Worm (Caenorhabditis elegans) whole organism, L3 larva: ENCODE data around the gene srz-25.

Experiments used
- R02D3.7 ChIP-seq: fragments of 150-350 bp; optimal IDR thresholded peaks from 2 replicates; lab custom pipeline; 2014; ENCODE audit warnings: missing biosample characterization, missing genetic modification characterization
- ama-1 ChIP-seq: fragments of 150-350 bp; optimal IDR thresholded peaks from 2 replicates; lab custom pipeline; 2018
- elt-3 ChIP-seq, 3 experiments: fragments of 150-350 bp in 1 of 3; sonication (generic microtip) in 2 of 3; optimal IDR thresholded peaks; 2 replicates in 2 of 3; 4 replicates in 1 of 3; lab custom pipeline; 2014 to 2017; ENCODE audit warnings: missing biosample characterization in 3 of 3, missing genetic modification characterization in 3 of 3
- mdl-1 ChIP-seq: fragments of 150-350 bp; optimal IDR thresholded peaks from 2 replicates; lab custom pipeline; 2014; ENCODE audit warnings: missing biosample characterization, missing genetic modification characterization
- ztf-4 ChIP-seq: fragments of 150-350 bp; optimal IDR thresholded peaks from 2 replicates; lab custom pipeline; 2014; ENCODE audit warnings: missing biosample characterization, missing genetic modification characterization

ce11 chrV:17565903-17566302, 25.5 kb downstream of the srz-25 start, which contains the start of gene fbxa-171:
- TF ChIP-seq elt-3 (tag; optimal IDR thresholded peaks at IDR 0.05; lab: Kevin White, UChicago) (no peak), mdl-1 (no peak), ztf-4 (tag; lab: Kevin White, UChicago) (no peak), R02D3.7 (no peak), ama-1 (no peak)
